Fruit fly (Drosophila melanogaster) whole organism, wandering third instar larva: ENCODE measurements around the gene CG13059.
A peak's percentile ranks its signal among the peaks of the same experiment; 100 is the strongest.

Source experiments
- Abd-B ChIP-seq: fragments of >200 bp; optimal IDR thresholded peaks from 2 replicates; lab custom pipeline; 2017; ENCODE audit warnings: missing biosample characterization, missing genetic modification characterization
- CG32264 ChIP-seq: fragments of 200-800 bp; sonication (Bioruptor generic); optimal IDR thresholded peaks from 2 replicates; lab custom pipeline; 2016; ENCODE audit warnings: missing biosample characterization, missing genetic modification characterization
- CrebA ChIP-seq: fragments of 200-800 bp; sonication (Bioruptor generic); optimal IDR thresholded peaks from 2 replicates; lab custom pipeline; 2016; ENCODE audit warnings: missing biosample characterization, mild to moderate bottlenecking, missing genetic modification characterization, borderline replicate concordance
- Dfd ChIP-seq: fragments of >200 bp; optimal IDR thresholded peaks from 2 replicates; lab custom pipeline; 2017; ENCODE audit warnings: missing biosample characterization, missing genetic modification characterization
- Dif ChIP-seq: fragments of 200-275, 200-300 bp; sonication (Bioruptor generic); optimal IDR thresholded peaks from 2 replicates; lab custom pipeline; 2018; ENCODE audit warnings: missing biosample characterization, missing genetic modification characterization; ENCODE audit not compliant: partially characterized antibody
- GATAd ChIP-seq: sonication (Bioruptor generic); optimal IDR thresholded peaks from 2 replicates; lab custom pipeline; 2016; ENCODE audit warnings: missing biosample characterization, missing genetic modification characterization
- HLH106 ChIP-seq: fragments of 200-800 bp; optimal IDR thresholded peaks from 3 replicates; lab custom pipeline; 2019; ENCODE audit warnings: missing biosample characterization, mild to moderate bottlenecking, missing genetic modification characterization, moderate library complexity
- Hnf4 ChIP-seq: fragments of 200-800 bp; sonication (Bioruptor generic); optimal IDR thresholded peaks from 2 replicates; lab custom pipeline; 2016; ENCODE audit warnings: missing biosample characterization, mild to moderate bottlenecking, missing genetic modification characterization
- Hr83 ChIP-seq: fragments of 200-300 bp; sonication (Bioruptor generic); optimal IDR thresholded peaks from 2 replicates; lab custom pipeline; 2016; ENCODE audit warnings: missing biosample characterization, mild to moderate bottlenecking, missing genetic modification characterization, moderate library complexity; ENCODE audit not compliant: poor library complexity, severe bottlenecking
- Jra ChIP-seq: sonication (Bioruptor generic); optimal IDR thresholded peaks from 2 replicates; lab custom pipeline; 2016; ENCODE audit warnings: missing biosample characterization, missing genetic modification characterization
- Mio ChIP-seq: sonication (Bioruptor generic); optimal IDR thresholded peaks from 2 replicates; lab custom pipeline; 2016; ENCODE audit warnings: missing biosample characterization, missing genetic modification characterization
- Myc ChIP-seq: fragments of >200 bp; optimal IDR thresholded peaks from 2 replicates; lab custom pipeline; 2017
- N ChIP-seq: fragments of >200 bp; optimal IDR thresholded peaks from 2 replicates; lab custom pipeline; 2018; ENCODE audit warnings: missing biosample characterization, missing external identifiers, missing genetic modification characterization
- Rel ChIP-seq, 2 experiments: fragments of 200-800 bp; sonication (Bioruptor generic) in 1 of 2; optimal IDR thresholded peaks; 2 replicates in 1 of 2; 3 replicates in 1 of 2; lab custom pipeline; 2016 to 2019; ENCODE audit warnings: mild to moderate bottlenecking in 2 of 2, missing biosample characterization in 2 of 2, missing genetic modification characterization in 2 of 2, moderate library complexity in 1 of 2
- Sp1 ChIP-seq: fragments of 200-800 bp; sonication (Bioruptor generic); optimal IDR thresholded peaks from 3 replicates; lab custom pipeline; 2019; ENCODE audit warnings: missing biosample characterization, mild to moderate bottlenecking, missing genetic modification characterization, moderate library complexity
- Vsx2 ChIP-seq: fragments of 200-300, 225-300 bp; sonication (Bioruptor generic); optimal IDR thresholded peaks from 2 replicates; lab custom pipeline; 2018; ENCODE audit warnings: missing biosample characterization, missing genetic modification characterization; ENCODE audit not compliant: partially characterized antibody
- br ChIP-seq: fragments of 200-800 bp; sonication (Bioruptor generic); optimal IDR thresholded peaks from 2 replicates; lab custom pipeline; 2016; ENCODE audit warnings: missing biosample characterization, missing genetic modification characterization
- brk ChIP-seq: fragments of 200-800 bp; sonication (Bioruptor generic); optimal IDR thresholded peaks from 2 replicates; lab custom pipeline; 2016; ENCODE audit warnings: missing biosample characterization, mild to moderate bottlenecking, missing genetic modification characterization
- dl ChIP-seq, 2 experiments: fragments of 175-275, 200-275 bp in 1 of 2; fragments of 200-275 bp in 1 of 2; sonication (Bioruptor generic); optimal IDR thresholded peaks; lab custom pipeline; 2018; ENCODE audit warnings: mild to moderate bottlenecking in 2 of 2, missing biosample characterization in 2 of 2, missing genetic modification characterization in 2 of 2, moderate library complexity in 2 of 2; ENCODE audit not compliant: partially characterized antibody in 2 of 2, insufficient read depth in 1 of 2
- dmrt93B ChIP-seq: fragments of 200-800 bp; sonication (Bioruptor generic); optimal IDR thresholded peaks from 2 replicates; lab custom pipeline; 2018; ENCODE audit warnings: missing biosample characterization, mild to moderate bottlenecking, missing genetic modification characterization
- dsf ChIP-seq: sonication (Bioruptor generic); optimal IDR thresholded peaks from 2 replicates; lab custom pipeline; 2016; ENCODE audit warnings: missing biosample characterization, missing genetic modification characterization, borderline replicate concordance
- ey ChIP-seq: fragments of 200-800 bp; sonication (Bioruptor generic); optimal IDR thresholded peaks from 2 replicates; lab custom pipeline; 2016; ENCODE audit warnings: missing biosample characterization, missing genetic modification characterization
- foxo ChIP-seq, 2 experiments: fragments of 200-800 bp; sonication (Bioruptor generic); optimal IDR thresholded peaks; 2 replicates in 1 of 2; 3 replicates in 1 of 2; lab custom pipeline; 2016 to 2017; ENCODE audit warnings: missing biosample characterization in 2 of 2, missing genetic modification characterization in 2 of 2
- fru ChIP-seq: fragments of 200-800 bp; sonication (Bioruptor generic); optimal IDR thresholded peaks from 3 replicates; lab custom pipeline; 2016; ENCODE audit warnings: missing biosample characterization, mild to moderate bottlenecking, missing genetic modification characterization
- jim ChIP-seq: fragments of 175-275, 200-325 bp; sonication (Bioruptor generic); optimal IDR thresholded peaks from 2 replicates; lab custom pipeline; 2016; ENCODE audit warnings: missing biosample characterization, mild to moderate bottlenecking, missing genetic modification characterization
- lola ChIP-seq: fragments of >200 bp; optimal IDR thresholded peaks from 2 replicates; lab custom pipeline; 2017; ENCODE audit warnings: missing biosample characterization, missing genetic modification characterization
- pan ChIP-seq: fragments of >200 bp; optimal IDR thresholded peaks from 2 replicates; lab custom pipeline; 2017
- psq ChIP-seq: fragments of 200-800 bp; sonication (Bioruptor generic); optimal IDR thresholded peaks from 3 replicates; lab custom pipeline; 2017; ENCODE audit warnings: missing biosample characterization, mild to moderate bottlenecking, missing genetic modification characterization, moderate library complexity
- rgr ChIP-seq: fragments of 200-800 bp; sonication (Bioruptor generic); optimal IDR thresholded peaks from 3 replicates; lab custom pipeline; 2016; ENCODE audit warnings: missing biosample characterization, mild to moderate bottlenecking, missing genetic modification characterization
- sv ChIP-seq: fragments of 200-800 bp; sonication (Bioruptor generic); optimal IDR thresholded peaks from 3 replicates; lab custom pipeline; 2016; ENCODE audit warnings: missing biosample characterization, missing genetic modification characterization
- tai ChIP-seq: sonication (Bioruptor generic); optimal IDR thresholded peaks from 2 replicates; lab custom pipeline; 2016; ENCODE audit warnings: missing biosample characterization, missing genetic modification characterization
- usp ChIP-seq: fragments of >200 bp; optimal IDR thresholded peaks from 2 replicates; lab custom pipeline; 2017; ENCODE audit warnings: missing biosample characterization, missing genetic modification characterization
- woc ChIP-seq: sonication (Bioruptor generic); optimal IDR thresholded peaks from 2 replicates; lab custom pipeline; 2016; ENCODE audit warnings: missing biosample characterization, mild to moderate bottlenecking, missing genetic modification characterization

Gene CG13059

DNA sequence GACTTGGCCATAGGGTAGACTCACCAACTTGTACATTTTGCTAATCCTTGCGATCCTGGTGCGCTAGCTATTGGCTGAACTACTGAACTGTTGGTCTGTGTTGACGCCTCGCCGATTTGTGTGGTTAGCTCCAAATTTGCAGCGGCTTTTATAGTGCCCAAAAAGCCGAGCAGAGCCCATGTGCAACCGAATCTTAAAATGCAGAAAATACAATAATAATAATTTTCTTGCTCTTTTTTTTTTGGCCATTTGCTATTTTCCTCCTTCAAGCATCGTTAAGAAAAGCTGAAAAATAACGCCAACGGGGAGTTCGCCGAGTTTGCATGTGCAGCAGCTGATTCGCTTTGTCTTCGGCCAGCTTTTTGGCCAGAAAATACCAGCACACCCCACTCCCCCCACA, 15.1 kb upstream of the CG13059 start, which contains the start of gene CG13042:
Gene CG13042 (minus strand): TSS at position 101 of the 400 bp plus-strand sequence.
- no peak for TF ChIP-seq Abd-B (GFP tag; lab: Kevin White, UChicago)
- no peak for TF ChIP-seq jim (GFP tag; lab: Kevin White, UChicago)
- TF ChIP-seq usp (GFP tag; lab: Kevin White, UChicago) = no peak
- TF ChIP-seq Mio (GFP tag; lab: Kevin White, UChicago) = no peak
- TF ChIP-seq CrebA = no peak
- no peak for TF ChIP-seq brk (GFP tag; lab: Kevin White, UChicago)
- no peak for TF ChIP-seq Hnf4 (GFP tag; lab: Kevin White, UChicago)

DNA sequence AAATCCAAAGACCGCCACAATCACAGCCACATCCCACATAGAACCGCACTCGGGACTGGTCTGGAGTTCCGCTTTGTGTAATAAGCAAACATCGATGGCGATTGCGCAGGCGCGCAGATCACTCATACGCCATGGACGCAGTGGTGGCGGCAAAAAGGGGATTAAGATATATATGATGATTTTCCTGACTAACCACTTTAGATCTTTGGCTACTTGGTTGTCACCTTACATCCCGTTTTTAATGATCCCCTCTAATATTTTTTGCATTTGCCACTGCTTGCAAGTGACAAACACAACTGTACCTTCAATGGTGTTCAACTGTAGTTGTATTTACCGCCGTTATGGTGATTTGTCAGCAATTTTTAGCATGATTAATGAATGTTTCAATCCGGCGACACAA, 13.5 kb upstream of the CG13059 start:
- TF ChIP-seq ey (GFP tag; lab: Kevin White, UChicago) (peak; percentile 32), Vsx2 (GFP tag; lab: Kevin White, UChicago) (no peak), tai (GFP tag; lab: Kevin White, UChicago) (no peak), foxo (GFP tag; optimal IDR thresholded peaks at IDR 0.05; lab: Kevin White, UChicago) (peak in 1 of 2 experiments; percentile 55), br (GFP tag; lab: Kevin White, UChicago) (peak; percentile 17), Rel (GFP tag; optimal IDR thresholded peaks at IDR 0.05; lab: Kevin White, UChicago) (no peak), Rel (tag; optimal IDR thresholded peaks at IDR 0.05; lab: Kevin White, UChicago) (no peak)

DNA sequence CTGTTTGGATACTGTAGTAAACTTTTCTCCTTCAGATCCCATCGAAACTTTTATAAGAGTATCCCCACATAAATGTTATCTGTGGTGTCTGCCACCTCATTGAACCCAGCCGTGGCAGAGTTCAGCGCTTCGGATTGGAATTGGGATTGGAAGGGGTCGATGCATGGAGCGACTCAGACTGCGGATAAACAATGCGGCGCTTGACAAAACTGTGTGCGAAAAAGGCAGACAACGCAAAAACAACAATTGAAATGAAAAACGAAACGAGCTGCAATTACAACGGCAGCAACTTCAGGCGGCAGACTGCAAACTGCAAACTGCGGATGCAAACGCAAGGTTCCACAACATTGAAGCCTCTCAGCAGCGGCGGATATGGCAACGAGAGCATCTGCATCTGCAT, 9.5 kb upstream of the CG13059 start, which contains the start of gene CG13062:
Gene CG13062 (plus strand): TSS at position 301 of the 400 bp plus-strand sequence.
- no peak for TF ChIP-seq Dfd (GFP tag; lab: Kevin White, UChicago)
- TF ChIP-seq HLH106 (tag; lab: Kevin White, UChicago) = no peak
- no peak for TF ChIP-seq psq (GFP tag; lab: Kevin White, UChicago)
- TF ChIP-seq N (GFP tag; lab: Kevin White, UChicago) = no peak
- no peak for TF ChIP-seq dsf (GFP tag; lab: Kevin White, UChicago)
- TF ChIP-seq lola (GFP tag; lab: Kevin White, UChicago) = no peak
- TF ChIP-seq Vsx2 (GFP tag; lab: Kevin White, UChicago) = no peak
- TF ChIP-seq Jra = no peak
- no peak for TF ChIP-seq dl (GFP tag; optimal IDR thresholded peaks at IDR 0.05; lab: Kevin White, UChicago; ENCODE audit: insufficient read depth in 1 of 2, partially characterized antibody in 2 of 2)
- TF ChIP-seq tai (GFP tag; lab: Kevin White, UChicago) = no peak
- no peak for TF ChIP-seq Sp1 (GFP tag; lab: Kevin White, UChicago)
- no peak for TF ChIP-seq sv (GFP tag; lab: Kevin White, UChicago)
- no peak for TF ChIP-seq foxo (GFP tag; optimal IDR thresholded peaks at IDR 0.05; lab: Kevin White, UChicago)
- TF ChIP-seq CG32264 = no peak
- TF ChIP-seq dmrt93B = no peak
- TF ChIP-seq rgr (GFP tag; lab: Kevin White, UChicago) = no peak
- TF ChIP-seq usp (GFP tag; lab: Kevin White, UChicago) = no peak
- TF ChIP-seq Dif (GFP tag; lab: Kevin White, UChicago) = no peak
- no peak for TF ChIP-seq woc (GFP tag; lab: Kevin White, UChicago)
- no peak for TF ChIP-seq brk (GFP tag; lab: Kevin White, UChicago)

DNA sequence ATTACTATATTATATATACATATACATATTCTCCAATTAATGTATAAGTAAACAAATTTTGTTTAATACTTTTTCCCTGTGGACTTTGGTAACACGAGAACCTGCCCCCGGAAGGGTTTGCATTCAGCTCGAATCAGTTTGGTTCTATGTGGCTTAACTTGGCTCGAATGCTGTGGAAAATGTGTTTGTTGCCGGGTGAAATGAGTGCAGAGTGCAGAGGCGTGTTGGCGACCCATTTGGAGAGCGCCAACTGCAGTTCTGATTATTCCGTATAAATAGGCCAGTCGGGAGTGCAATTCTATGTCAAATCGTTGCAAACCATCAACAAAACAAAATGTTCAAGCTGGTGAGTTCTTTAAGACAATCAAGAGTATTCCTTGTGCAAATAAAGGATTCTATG, 5.7 kb upstream of the CG13059 start, which contains the start of gene Nplp3:
Gene Nplp3 (plus strand): TSS at position 301 of the 400 bp plus-strand sequence.
- no peak for TF ChIP-seq jim (GFP tag; lab: Kevin White, UChicago)
- TF ChIP-seq Myc (lab: Kevin White, UChicago) = no peak
- TF ChIP-seq Sp1 (GFP tag; lab: Kevin White, UChicago) = no peak
- no peak for TF ChIP-seq usp (GFP tag; lab: Kevin White, UChicago)
- no peak for TF ChIP-seq dsf (GFP tag; lab: Kevin White, UChicago)
- TF ChIP-seq Dfd (GFP tag; lab: Kevin White, UChicago) = no peak
- no peak for TF ChIP-seq fru
- no peak for TF ChIP-seq Hr83 (GFP tag; lab: Kevin White, UChicago)
- no peak for TF ChIP-seq psq (GFP tag; lab: Kevin White, UChicago)
- TF ChIP-seq dmrt93B = no peak
- TF ChIP-seq rgr (GFP tag; lab: Kevin White, UChicago) = no peak
- TF ChIP-seq pan (lab: Kevin White, UChicago) = no peak
- TF ChIP-seq foxo (GFP tag; optimal IDR thresholded peaks at IDR 0.05; lab: Kevin White, UChicago) = no peak
- TF ChIP-seq sv (GFP tag; lab: Kevin White, UChicago) = no peak
- no peak for TF ChIP-seq Mio (GFP tag; lab: Kevin White, UChicago)
- no peak for TF ChIP-seq Rel (GFP tag; optimal IDR thresholded peaks at IDR 0.05; lab: Kevin White, UChicago)
- no peak for TF ChIP-seq Rel (tag; optimal IDR thresholded peaks at IDR 0.05; lab: Kevin White, UChicago)
- TF ChIP-seq GATAd (GFP tag; lab: Kevin White, UChicago) = no peak
- TF ChIP-seq brk (GFP tag; lab: Kevin White, UChicago) = no peak
- TF ChIP-seq Dif (GFP tag; lab: Kevin White, UChicago) = no peak
- no peak for TF ChIP-seq woc (GFP tag; lab: Kevin White, UChicago)
